Fruit fly (Drosophila melanogaster) whole organism, embryonic: ENCODE measurements around the gene Mgat3.

Source experiments
- Adf1 ChIP-seq: fragments of 200-800 bp; sonication (Bioruptor generic); IDR thresholded peaks from 2 replicates; pipeline ENCODE4 v1.3.6; 2022; ENCODE audit warnings: missing biosample characterization, missing genetic modification characterization
- Bdp1 ChIP-seq: fragments of 200-800 bp; sonication (Bioruptor generic); optimal IDR thresholded peaks from 3 replicates; lab custom pipeline; 2016; ENCODE audit warnings: missing biosample characterization, missing genetic modification characterization
- Blimp-1 ChIP-seq: fragments of 200-800 bp; sonication (Bioruptor generic); optimal IDR thresholded peaks from 3 replicates; lab custom pipeline; 2018; ENCODE audit warnings: missing biosample characterization, missing genetic modification characterization, mild to moderate bottlenecking, moderate library complexity, missing genetic modification reagents
- Bteb2 ChIP-seq: fragments of 200-800 bp; sonication (Bioruptor generic); optimal IDR thresholded peaks from 2 replicates; lab custom pipeline; 2016; ENCODE audit warnings: missing biosample characterization, missing genetic modification characterization
- CG10431 ChIP-seq: fragments of 200-800 bp; sonication (Bioruptor generic); optimal IDR thresholded peaks from 3 replicates; lab custom pipeline; 2018; ENCODE audit warnings: missing biosample characterization, mild to moderate bottlenecking, missing genetic modification characterization
- CG10565 ChIP-seq: fragments of 200-800 bp; sonication (Bioruptor generic); optimal IDR thresholded peaks from 3 replicates; lab custom pipeline; 2016; ENCODE audit warnings: missing biosample characterization, mild to moderate bottlenecking, missing genetic modification characterization
- CG10959 ChIP-seq: fragments of 200-800 bp; sonication (Bioruptor generic); IDR thresholded peaks from 2 replicates; pipeline ENCODE4 v1.3.6; 2022; ENCODE audit warnings: missing biosample characterization, missing genetic modification characterization
- CG15696 ChIP-seq: fragments of 200-800 bp; sonication (Bioruptor generic); optimal IDR thresholded peaks from 2 replicates; lab custom pipeline; 2019; ENCODE audit warnings: missing biosample characterization, mild to moderate bottlenecking, missing genetic modification characterization, moderate library complexity
- CG1602 ChIP-seq: fragments of 200-800 bp; sonication (Bioruptor generic); optimal IDR thresholded peaks from 3 replicates; lab custom pipeline; 2016; ENCODE audit warnings: missing biosample characterization, missing genetic modification characterization
- CG16863 ChIP-seq: fragments of 200-800 bp; sonication (Bioruptor generic); optimal IDR thresholded peaks from 3 replicates; lab custom pipeline; 2016; ENCODE audit warnings: missing biosample characterization, missing genetic modification characterization
- CG2712 ChIP-seq: fragments of 200-800 bp; optimal IDR thresholded peaks from 3 replicates; lab custom pipeline; 2019; ENCODE audit warnings: missing biosample characterization, mild to moderate bottlenecking, missing genetic modification characterization, moderate library complexity
- CG30403 ChIP-seq: fragments of 200-800 bp; sonication (Bioruptor generic); optimal IDR thresholded peaks from 3 replicates; lab custom pipeline; 2016; ENCODE audit warnings: missing biosample characterization, missing genetic modification characterization
- CG3065 ChIP-seq: fragments of 200-800 bp; sonication (Bioruptor generic); optimal IDR thresholded peaks from 2 replicates; lab custom pipeline; 2016; ENCODE audit warnings: missing biosample characterization, missing genetic modification characterization
- CG32767 ChIP-seq: fragments of 200-800 bp; sonication (Bioruptor generic); IDR thresholded peaks from 2 replicates; pipeline ENCODE4 v1.3.6; 2022; ENCODE audit warnings: missing biosample characterization, missing genetic modification characterization
- CG3281 ChIP-seq: fragments of 200-800 bp; sonication (Bioruptor generic); optimal IDR thresholded peaks from 3 replicates; lab custom pipeline; 2017; ENCODE audit warnings: missing biosample characterization, mild to moderate bottlenecking, missing genetic modification characterization
- CG34422 ChIP-seq: fragments of 200-800 bp; sonication (Bioruptor generic); IDR thresholded peaks from 3 replicates; pipeline ENCODE4 v1.3.6; 2022; ENCODE audit warnings: missing biosample characterization, missing genetic modification characterization
- CG3726 ChIP-seq: fragments of 200-800 bp; sonication (Bioruptor generic); IDR thresholded peaks from 3 replicates; pipeline ENCODE4, ENCODE4 v1.3.6; 2022; ENCODE audit warnings: missing biosample characterization, missing genetic modification characterization
- CG3995 ChIP-seq: fragments of 200-800 bp; sonication (Bioruptor generic); optimal IDR thresholded peaks from 3 replicates; lab custom pipeline; 2016; ENCODE audit warnings: missing biosample characterization, missing genetic modification characterization
- CG5245 ChIP-seq: fragments of 200-800 bp; sonication (Bioruptor generic); optimal IDR thresholded peaks from 3 replicates; lab custom pipeline; 2016; ENCODE audit warnings: missing biosample characterization, missing genetic modification characterization
- CG7357 ChIP-seq: fragments of 200-800 bp; sonication (Bioruptor generic); IDR thresholded peaks from 3 replicates; pipeline ENCODE4 v1.3.6; 2022; ENCODE audit warnings: missing biosample characterization, missing genetic modification characterization
- CTCF ChIP-seq: fragments of 200-800 bp; sonication (Bioruptor generic); optimal IDR thresholded peaks from 2 replicates; lab custom pipeline; 2017; ENCODE audit warnings: missing biosample characterization, mild to moderate bottlenecking, missing genetic modification characterization, moderate library complexity
- Chrac-16 ChIP-seq: fragments of 200-800 bp; sonication (Bioruptor generic); optimal IDR thresholded peaks from 3 replicates; lab custom pipeline; 2016; ENCODE audit warnings: missing biosample characterization, missing genetic modification characterization
- D19A ChIP-seq: fragments of 200-800 bp; optimal IDR thresholded peaks from 3 replicates; lab custom pipeline; 2019; ENCODE audit warnings: missing biosample characterization, mild to moderate bottlenecking, missing genetic modification characterization, moderate library complexity
- D19B ChIP-seq: fragments of 200-800 bp; sonication (Bioruptor generic); optimal IDR thresholded peaks from 2 replicates; lab custom pipeline; 2017; ENCODE audit warnings: missing biosample characterization, mild to moderate bottlenecking, missing genetic modification characterization
- Dp ChIP-seq: fragments of 200-800 bp; sonication (Bioruptor generic); optimal IDR thresholded peaks from 2 replicates; lab custom pipeline; 2018; ENCODE audit warnings: missing biosample characterization, mild to moderate bottlenecking, missing genetic modification characterization, moderate library complexity
- Drgx ChIP-seq: fragments of 200-800 bp; sonication (Bioruptor generic); IDR thresholded peaks from 2 replicates; pipeline ENCODE4 v1.3.6; 2022; ENCODE audit warnings: missing biosample characterization, missing genetic modification characterization
- HLHmδ ChIP-seq: fragments of 200-800 bp; sonication (Bioruptor generic); optimal IDR thresholded peaks from 2 replicates; lab custom pipeline; 2018; ENCODE audit warnings: missing biosample characterization, mild to moderate bottlenecking, missing genetic modification characterization, moderate library complexity
- Hmr ChIP-seq: fragments of 200-800 bp; sonication (Bioruptor generic); optimal IDR thresholded peaks from 3 replicates; lab custom pipeline; 2017; ENCODE audit warnings: mild to moderate bottlenecking, missing biosample characterization, missing genetic modification reagents, missing genetic modification characterization
- Nf-YC ChIP-seq: fragments of 200-800 bp; optimal IDR thresholded peaks from 3 replicates; lab custom pipeline; 2019; ENCODE audit warnings: missing biosample characterization, mild to moderate bottlenecking, missing genetic modification characterization, moderate library complexity
- Ravus ChIP-seq: fragments of 200-800 bp; sonication (Bioruptor generic); IDR thresholded peaks from 2 replicates; pipeline ENCODE4 v1.3.6; 2022; ENCODE audit warnings: missing biosample characterization, missing genetic modification characterization
- Rx ChIP-seq: fragments of 200-800 bp; sonication (Bioruptor generic); IDR thresholded peaks from 2 replicates; pipeline ENCODE4 v1.3.6; 2022; ENCODE audit warnings: missing biosample characterization, missing genetic modification characterization
- Scr ChIP-seq: fragments of 200-800 bp; sonication (Bioruptor generic); IDR thresholded peaks from 2 replicates; pipeline ENCODE4 v1.3.6; 2022; ENCODE audit warnings: missing biosample characterization, missing genetic modification characterization; ENCODE audit not compliant: partially characterized antibody
- Six4 ChIP-seq: fragments of 200-800 bp; sonication (Bioruptor generic); optimal IDR thresholded peaks from 2 replicates; lab custom pipeline; 2016; ENCODE audit warnings: missing biosample characterization, missing genetic modification characterization
- TFAM ChIP-seq: fragments of 200-800 bp; sonication (Bioruptor generic); optimal IDR thresholded peaks from 2 replicates; lab custom pipeline; 2017; ENCODE audit warnings: missing biosample characterization, missing genetic modification characterization, inconsistent platforms
- ato ChIP-seq: fragments of 200-800 bp; sonication (Bioruptor generic); IDR thresholded peaks from 2 replicates; pipeline ENCODE4 v1.3.6; 2022; ENCODE audit warnings: missing biosample characterization, missing genetic modification characterization; ENCODE audit not compliant: partially characterized antibody
- bbx ChIP-seq: fragments of 200-800 bp; sonication (Bioruptor generic); IDR thresholded peaks from 2 replicates; pipeline ENCODE4 v1.3.6; 2022; ENCODE audit warnings: missing biosample characterization, missing genetic modification characterization; ENCODE audit not compliant: partially characterized antibody
- fd102C ChIP-seq: fragments of 200-800 bp; sonication (Bioruptor generic); optimal IDR thresholded peaks from 2 replicates; lab custom pipeline; 2018; ENCODE audit warnings: missing biosample characterization, mild to moderate bottlenecking, missing genetic modification characterization, moderate library complexity
- gsb ChIP-seq: fragments of 200-800 bp; sonication (Bioruptor generic); IDR thresholded peaks from 2 replicates; pipeline ENCODE4 v1.3.6; 2022; ENCODE audit warnings: missing biosample characterization, missing genetic modification characterization
- hth ChIP-seq: fragments of >200 bp; optimal IDR thresholded peaks from 2 replicates; lab custom pipeline; 2017; ENCODE audit warnings: inconsistent platforms
- knrl ChIP-seq: fragments of 200-800 bp; sonication (Bioruptor generic); IDR thresholded peaks from 3 replicates; pipeline ENCODE4 v1.3.6; 2022; ENCODE audit warnings: missing biosample characterization, missing genetic modification characterization; ENCODE audit not compliant: partially characterized antibody
- lola ChIP-seq, 3 experiments: fragments of >200 bp in 2 of 3; fragments of 200-800 bp in 1 of 3; sonication (Bioruptor generic) in 1 of 3; optimal IDR thresholded peaks; 2 replicates each; lab custom pipeline; 2017 to 2019; ENCODE audit warnings: missing biosample characterization in 3 of 3, missing genetic modification characterization in 3 of 3, mild to moderate bottlenecking in 1 of 3, moderate library complexity in 1 of 3
- nerfin-1 ChIP-seq: fragments of 200-800 bp; sonication (Bioruptor generic); optimal IDR thresholded peaks from 3 replicates; lab custom pipeline; 2019; ENCODE audit warnings: missing biosample characterization, mild to moderate bottlenecking, missing genetic modification characterization, moderate library complexity
- nmo ChIP-seq: fragments of 200-800 bp; sonication (Bioruptor generic); optimal IDR thresholded peaks from 2 replicates; lab custom pipeline; 2018; ENCODE audit warnings: missing biosample characterization, mild to moderate bottlenecking, missing genetic modification characterization, moderate library complexity
- pfk ChIP-seq: fragments of 200-800 bp; sonication (Bioruptor generic); optimal IDR thresholded peaks from 2 replicates; lab custom pipeline; 2018; ENCODE audit warnings: missing biosample characterization, mild to moderate bottlenecking, missing genetic modification characterization, moderate library complexity
- pho ChIP-seq: fragments of 200-800 bp; sonication (Bioruptor generic); optimal IDR thresholded peaks from 2 replicates; lab custom pipeline; 2016; ENCODE audit warnings: missing biosample characterization, missing genetic modification characterization
- pros ChIP-seq: fragments of 200-800 bp; sonication (Bioruptor generic); optimal IDR thresholded peaks from 3 replicates; lab custom pipeline; 2019; ENCODE audit warnings: missing biosample characterization, mild to moderate bottlenecking, missing genetic modification characterization, moderate library complexity
- run ChIP-seq: fragments of 200-800 bp; sonication (Bioruptor generic); optimal IDR thresholded peaks from 3 replicates; lab custom pipeline; 2018; ENCODE audit warnings: missing biosample characterization, mild to moderate bottlenecking, missing genetic modification characterization
- sqz ChIP-seq: fragments of 200-800 bp; sonication (Bioruptor generic); optimal IDR thresholded peaks from 3 replicates; lab custom pipeline; 2018; ENCODE audit warnings: missing biosample characterization, mild to moderate bottlenecking, missing genetic modification characterization
- zen2 ChIP-seq: fragments of 200-800 bp; sonication (Bioruptor generic); IDR thresholded peaks from 3 replicates; pipeline ENCODE4 v1.3.6; 2022; ENCODE audit warnings: missing biosample characterization, missing genetic modification characterization; ENCODE audit not compliant: partially characterized antibody
- zf30C ChIP-seq: fragments of 200-800 bp; sonication (Bioruptor generic); optimal IDR thresholded peaks from 3 replicates; lab custom pipeline; 2018; ENCODE audit warnings: missing biosample characterization, mild to moderate bottlenecking, missing genetic modification characterization

The Mgat3 gene

dm6 chr2L:13145035-13145683 lies 37.2 kb downstream of the Mgat3 start (continued):
- TF ChIP-seq CG30403 (GFP tag; lab: Kevin White, UChicago) = peak; percentile 82
- peak; percentile 50 for TF ChIP-seq run (tag; lab: Kevin White, UChicago)
- no peak for TF ChIP-seq CG3065 (GFP tag; lab: Kevin White, UChicago)
- TF ChIP-seq nerfin-1 = no peak
- TF ChIP-seq ato (GFP tag; lab: Robert Waterston, UW) = no peak
- TF ChIP-seq sqz (GFP tag; lab: Kevin White, UChicago) = peak; percentile 71
- TF ChIP-seq CG3995 (GFP tag; lab: Kevin White, UChicago) = peak; percentile 29
- TF ChIP-seq pros = no peak
- TF ChIP-seq CG10959 (GFP tag; lab: Robert Waterston, UW) = no peak
- no peak for TF ChIP-seq bbx (GFP tag; lab: Robert Waterston, UW)
- no peak for TF ChIP-seq Six4
- peak; percentile 86 for TF ChIP-seq Bteb2
- TF ChIP-seq Bdp1 (GFP tag; lab: Kevin White, UChicago) = no peak
- peak; percentile 37 for TF ChIP-seq Chrac-16 (GFP tag; lab: Kevin White, UChicago)
- peak; percentile 49 for TF ChIP-seq CG1602 (GFP tag; lab: Kevin White, UChicago)
- TF ChIP-seq Hmr (GFP tag; lab: Kevin White, UChicago) = peak; percentile 73
- no peak for TF ChIP-seq TFAM
- TF ChIP-seq lola (GFP tag; optimal IDR thresholded peaks at IDR 0.05; lab: Kevin White, UChicago) = no peak
- TF ChIP-seq CG7357 (GFP tag; lab: Robert Waterston, UW) = peak; percentile 72
- TF ChIP-seq CG3281 (GFP tag; lab: Kevin White, UChicago) = peak; percentile 85
- TF ChIP-seq CG3726 = 0 out of 3 replicates have a peak, but pooled peaks have one; percentile 40
- peak; percentile 79 for TF ChIP-seq CG34422 (GFP tag; lab: Robert Waterston, UW)
- peak; percentile 62 for TF ChIP-seq Blimp-1 (GFP tag; lab: Kevin White, UChicago)
- TF ChIP-seq CG2712 (tag; lab: Kevin White, UChicago) = peak; percentile 69
- TF ChIP-seq CG10565 (GFP tag; lab: Kevin White, UChicago) = no peak
- peak; percentile 70 for TF ChIP-seq Ravus
- peak; percentile 69; the same call in 1 of the 2 replicates for TF ChIP-seq Drgx (GFP tag; lab: Robert Waterston, UW)
- peak; percentile 12 for TF ChIP-seq CG15696 (tag; lab: Kevin White, UChicago)
- no peak for TF ChIP-seq zen2 (GFP tag; lab: Robert Waterston, UW)
- no peak for TF ChIP-seq pfk (GFP tag; lab: Kevin White, UChicago)
- TF ChIP-seq Scr (GFP tag; lab: Robert Waterston, UW) = no peak
- TF ChIP-seq CG16863 (GFP tag; lab: Kevin White, UChicago) = peak; percentile 38
- peak; percentile 70 for TF ChIP-seq Adf1
- TF ChIP-seq nmo (GFP tag; lab: Kevin White, UChicago) = peak; percentile 78
- no peak for TF ChIP-seq CTCF
- no peak for TF ChIP-seq hth
- peak; percentile 73 for TF ChIP-seq CG32767 (GFP tag; lab: Robert Waterston, UW)
- TF ChIP-seq Rx (GFP tag; lab: Robert Waterston, UW) = peak; percentile 33; the same call in 1 of the 2 replicates
- TF ChIP-seq Dp (GFP tag; lab: Kevin White, UChicago) = no peak
- no peak for TF ChIP-seq CG10431 (GFP tag; lab: Kevin White, UChicago)
- TF ChIP-seq CG5245 (GFP tag; lab: Kevin White, UChicago) = peak; percentile 42
- no peak for TF ChIP-seq knrl (GFP tag; lab: Robert Waterston, UW)
- TF ChIP-seq D19B (GFP tag; lab: Kevin White, UChicago) = peak; percentile 82
- no peak for TF ChIP-seq HLHmδ
- no peak for TF ChIP-seq zf30C (GFP tag; lab: Kevin White, UChicago)
- no peak for TF ChIP-seq fd102C (GFP tag; lab: Kevin White, UChicago)
- TF ChIP-seq Nf-YC (tag; lab: Kevin White, UChicago) = peak; percentile 76
- peak; percentile 82 for TF ChIP-seq D19A (tag; lab: Kevin White, UChicago)
- TF ChIP-seq gsb (GFP tag; lab: Robert Waterston, UW) = peak; percentile 76; the same call in 1 of the 2 replicates
- peak; percentile 79 for TF ChIP-seq pho
